Worm (Caenorhabditis elegans): ENCODE measurements around the gene nspg-3.

nspg-3 gene

ce11 chrII:6135530-6135929, 44.0 kb downstream of the nspg-3 start:
- TF ChIP-seq hlh-8 (tag; optimal IDR thresholded peaks at IDR 0.05) (no peak), tbx-2 (tag; optimal IDR thresholded peaks at IDR 0.05) (no peak), madf-2 (tag; optimal IDR thresholded peaks at IDR 0.05) (no peak)

ce11 chrII:6136712-6137111, 45.1 kb downstream of the nspg-3 start:
- peak; percentile 71 for TF ChIP-seq unc-55 (GFP tag; optimal IDR thresholded peaks at IDR 0.05)
- TF ChIP-seq ceh-31 (tag; optimal IDR thresholded peaks at IDR 0.05) = no peak
- TF ChIP-seq ceh-18 (tag; optimal IDR thresholded peaks at IDR 0.05) = peak; percentile 37
- peak; percentile 3 for TF ChIP-seq rnt-1 (tag; optimal IDR thresholded peaks at IDR 0.05)

ce11 chrII:6138138-6138537, 46.6 kb downstream of the nspg-3 start:
- no peak for TF ChIP-seq nhr-232 (tag; optimal IDR thresholded peaks at IDR 0.05)
- TF ChIP-seq unc-42 (tag; optimal IDR thresholded peaks at IDR 0.05) = peak; percentile 71

ce11 chrII:6139484-6139883, 47.9 kb downstream of the nspg-3 start:
- TF ChIP-seq Y22D7AL.16 (tag; optimal IDR thresholded peaks at IDR 0.05) (no peak), unc-42 (tag; optimal IDR thresholded peaks at IDR 0.05) (peak; percentile 69), tbx-2 (tag; optimal IDR thresholded peaks at IDR 0.05) (no peak), odd-2 (tag; optimal IDR thresholded peaks at IDR 0.05) (no peak), pqm-1 (tag; optimal IDR thresholded peaks at IDR 0.05) (no peak), hlh-13 (GFP tag; optimal IDR thresholded peaks at IDR 0.05) (no peak), nhr-232 (tag; optimal IDR thresholded peaks at IDR 0.05) (no peak), madf-2 (tag; optimal IDR thresholded peaks at IDR 0.05) (no peak), C08G9.2 (tag; optimal IDR thresholded peaks at IDR 0.05) (no peak)

Data from whole organism, late embryonic.